Fruit fly (Drosophila melanogaster): ENCODE results near the gene LManII.

LManII gene

dm6 chr2L:10468388-10468787 lies 10.9 kb downstream of the LManII start (continued):
- TF ChIP-seq disco-r (GFP tag; optimal IDR thresholded peaks at IDR 0.05) (no peak), ac (GFP tag; optimal IDR thresholded peaks at IDR 0.05) (no peak), ERR (GFP tag; optimal IDR thresholded peaks at IDR 0.05) (no peak), CG43689 (GFP tag; IDR thresholded peaks at IDR 0.05) (peak; percentile 32; the same call in 1 of the 2 replicates), sens (GFP tag) (peak; percentile 63), Mes4 (GFP tag; optimal IDR thresholded peaks at IDR 0.05) (no peak), CG17912 (GFP tag; optimal IDR thresholded peaks at IDR 0.05) (no peak), inv (GFP tag; IDR thresholded peaks at IDR 0.05; ENCODE audit: partially characterized antibody) (no peak), CG3407 (GFP tag; optimal IDR thresholded peaks at IDR 0.05) (peak; percentile 31), CG9876 (GFP tag; optimal IDR thresholded peaks at IDR 0.05) (no peak), CG3726 (GFP tag; IDR thresholded peaks at IDR 0.05) (no peak), aop (GFP tag; IDR thresholded peaks at IDR 0.05) (0 out of 2 replicates have a peak, but pooled peaks have one; percentile 43), ind (GFP tag; optimal IDR thresholded peaks at IDR 0.05) (peak; percentile 65), MESR4 (GFP tag; optimal IDR thresholded peaks at IDR 0.05) (no peak), cwo (GFP tag; optimal IDR thresholded peaks at IDR 0.05) (no peak), Hsf (GFP tag; optimal IDR thresholded peaks at IDR 0.05) (no peak), CG4424 (GFP tag; optimal IDR thresholded peaks at IDR 0.05) (peak; percentile 27), CG34422 (GFP tag; IDR thresholded peaks at IDR 0.05) (peak; percentile 73; the same call in 2 of the 3 replicates), tup (GFP tag; optimal IDR thresholded peaks at IDR 0.05) (no peak), fu2 (GFP tag; optimal IDR thresholded peaks at IDR 0.05) (no peak), rib (GFP tag; IDR thresholded peaks at IDR 0.05) (no peak), CG3847 (GFP tag; IDR thresholded peaks at IDR 0.05) (peak; percentile 56), Neu2 (GFP tag; optimal IDR thresholded peaks at IDR 0.05; ENCODE audit: borderline replicate concordance) (no peak), CG4617 (GFP tag; optimal IDR thresholded peaks at IDR 0.05; ENCODE audit: borderline replicate concordance) (no peak), Deaf1 (tag; optimal IDR thresholded peaks at IDR 0.05) (no peak), CG6175 (GFP tag; IDR thresholded peaks at IDR 0.05) (no peak), tll (GFP tag; optimal IDR thresholded peaks at IDR 0.05) (no peak), row (GFP tag; IDR thresholded peaks at IDR 0.05) (peak; percentile 81), Rfx (GFP tag; IDR thresholded peaks at IDR 0.05) (peak; percentile 86), CG10366 (GFP tag; IDR thresholded peaks at IDR 0.05) (peak; percentile 40), cato (GFP tag; optimal IDR thresholded peaks at IDR 0.05; ENCODE audit: borderline replicate concordance) (no peak), jigr1 (GFP tag; IDR thresholded peaks at IDR 0.05) (no peak), ase (GFP tag; IDR thresholded peaks at IDR 0.05) (peak; percentile 58; the same call in 1 of the 3 replicates), Camta (GFP tag; optimal IDR thresholded peaks at IDR 0.05) (no peak), crc (GFP tag; optimal IDR thresholded peaks at IDR 0.05) (no peak), NFAT (GFP tag; IDR thresholded peaks at IDR 0.05) (peak; percentile 78), sd (tag; optimal IDR thresholded peaks at IDR 0.05) (no peak), dan (GFP tag; IDR thresholded peaks at IDR 0.05) (no peak), shn (GFP tag; optimal IDR thresholded peaks at IDR 0.05) (no peak), Opbp (GFP tag; IDR thresholded peaks at IDR 0.05; ENCODE audit: partially characterized antibody) (no peak), slou (GFP tag; optimal IDR thresholded peaks at IDR 0.05) (no peak), HHEX (GFP tag; optimal IDR thresholded peaks at IDR 0.05) (peak; percentile 61), CG31365 (tag; optimal IDR thresholded peaks at IDR 0.05) (no peak), CG12299 (tag; optimal IDR thresholded peaks at IDR 0.05) (no peak), psq (GFP tag; optimal IDR thresholded peaks at IDR 0.05) (no peak), fd102C (GFP tag; optimal IDR thresholded peaks at IDR 0.05) (no peak), ftz-f1 (GFP tag; optimal IDR thresholded peaks at IDR 0.05) (no peak), CG14965 (GFP tag; optimal IDR thresholded peaks at IDR 0.05; ENCODE audit: borderline replicate concordance) (no peak), her (GFP tag; optimal IDR thresholded peaks at IDR 0.05) (peak; percentile 18), Awh (GFP tag; IDR thresholded peaks at IDR 0.05) (peak; percentile 58), gro (GFP tag; optimal IDR thresholded peaks at IDR 0.05) (no peak), CG4854 (GFP tag; optimal IDR thresholded peaks at IDR 0.05) (no peak)

Data from whole organism, embryonic.